Worm (Caenorhabditis elegans): ENCODE data around the gene nhr-109.

- no peak for TF ChIP-seq gei-17 (GFP tag; optimal IDR thresholded peaks at IDR 0.05)
- no peak for TF ChIP-seq snpc-1.1 (tag; optimal IDR thresholded peaks at IDR 0.05; ENCODE audit: insufficient read depth)
- TF ChIP-seq chd-7 (tag; optimal IDR thresholded peaks at IDR 0.05), result no peak
Observed at ce11 chrII:4467869-4468268, 34.7 kb downstream of the nhr-109 start, which contains the start of gene W06B4.2.
